Fruit fly (Drosophila melanogaster): ENCODE measurements around the gene CG11249.

dm6 chr3L:21706144-21706926, 34.4 kb downstream of the CG11249 start, which contains the start of gene CG32447:
- TF ChIP-seq CTCF (optimal IDR thresholded peaks at IDR 0.05) (no peak), CG8478 (optimal IDR thresholded peaks at IDR 0.05) (no peak)

All from S2 (cell line).